Worm (Caenorhabditis elegans) whole organism, midembryonic: ENCODE results near the gene clec-43.
"Not testable (repeated sequence)": the region's sequence is repeated elsewhere in the genome, so short reads cannot be mapped to it uniquely, and the experiment has no call there.

Experiments used
- T22C8.4 ChIP-seq: fragments of 200-800 bp; sonication (Bioruptor generic); IDR thresholded peaks from 2 replicates; pipeline ENCODE4 v1.3.6; 2022; ENCODE audit warnings: missing genetic modification characterization, missing compliant biosample characterization
- cog-1 ChIP-seq: sonication (generic microtip); optimal IDR thresholded peaks from 2 replicates; lab custom pipeline; 2016; ENCODE audit warnings: missing genetic modification characterization, missing compliant biosample characterization
- flt-1 ChIP-seq: fragments of 200-800 bp; sonication (Bioruptor generic); IDR thresholded peaks from 2 replicates; pipeline ENCODE4 v1.3.6; 2022; ENCODE audit warnings: missing genetic modification characterization, missing compliant biosample characterization
- klf-2 ChIP-seq: fragments of 200-800 bp; sonication (Bioruptor generic); conservative IDR thresholded peaks from 2 replicates; pipeline ENCODE4 v1.3.6; 2022; ENCODE audit warnings: missing genetic modification reagents, missing genetic modification characterization, missing compliant biosample characterization
- med-1 ChIP-seq: sonication (generic microtip); optimal IDR thresholded peaks from 2 replicates; lab custom pipeline; 2017; ENCODE audit warnings: missing genetic modification characterization, mild to moderate bottlenecking, missing compliant biosample characterization, antibody characterized with exemption, missing genetic modification reagents; ENCODE audit not compliant: insufficient read depth
- ref-1 ChIP-seq: fragments of 200-800 bp; sonication (Bioruptor generic); conservative IDR thresholded peaks from 2 replicates; pipeline ENCODE4 v1.3.6; 2022; ENCODE audit warnings: missing genetic modification reagents, missing genetic modification characterization, missing compliant biosample characterization
- tab-1 ChIP-seq: fragments of 200-800 bp; sonication (Bioruptor generic); IDR thresholded peaks from 2 replicates; pipeline ENCODE4 v1.3.6; 2022; ENCODE audit warnings: missing genetic modification characterization, missing compliant biosample characterization
- ztf-23 ChIP-seq: fragments of 200-800 bp; sonication (Bioruptor generic); IDR thresholded peaks from 2 replicates; pipeline ENCODE4 v1.3.6; 2022; ENCODE audit warnings: missing genetic modification reagents, missing genetic modification characterization, missing compliant biosample characterization
- ztf-29 ChIP-seq: fragments of 200-800 bp; sonication (Bioruptor generic); IDR thresholded peaks from 2 replicates; pipeline ENCODE4 v1.3.6; 2022; ENCODE audit warnings: missing genetic modification reagents, missing genetic modification characterization, missing compliant biosample characterization

The clec-43 gene

DNA sequence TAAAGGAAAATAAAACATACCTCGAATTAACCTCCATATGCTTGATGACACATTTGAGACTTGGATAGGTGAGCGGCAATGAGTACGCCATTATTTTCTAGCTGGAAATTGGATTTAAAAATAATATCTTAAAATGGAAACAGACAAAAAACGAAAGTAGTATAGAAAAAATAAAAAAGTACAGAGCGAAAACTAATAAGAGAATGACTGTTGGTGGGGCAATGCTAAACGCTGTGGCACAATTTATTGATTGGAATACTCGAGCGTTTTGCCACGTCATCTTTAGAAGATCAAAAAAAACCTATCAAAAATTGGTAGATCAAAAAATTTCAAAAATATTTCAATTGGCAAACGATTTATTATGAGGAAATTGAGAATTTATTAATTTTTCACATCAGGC is 4.2 kb downstream of the clec-43 start, which contains the start of gene fbxc-32:
Gene fbxc-32 (minus strand): TSS at position 101 of the 400 bp plus-strand sequence.
- no peak for TF ChIP-seq flt-1 (GFP tag; lab: Robert Waterston, UW)

DNA sequence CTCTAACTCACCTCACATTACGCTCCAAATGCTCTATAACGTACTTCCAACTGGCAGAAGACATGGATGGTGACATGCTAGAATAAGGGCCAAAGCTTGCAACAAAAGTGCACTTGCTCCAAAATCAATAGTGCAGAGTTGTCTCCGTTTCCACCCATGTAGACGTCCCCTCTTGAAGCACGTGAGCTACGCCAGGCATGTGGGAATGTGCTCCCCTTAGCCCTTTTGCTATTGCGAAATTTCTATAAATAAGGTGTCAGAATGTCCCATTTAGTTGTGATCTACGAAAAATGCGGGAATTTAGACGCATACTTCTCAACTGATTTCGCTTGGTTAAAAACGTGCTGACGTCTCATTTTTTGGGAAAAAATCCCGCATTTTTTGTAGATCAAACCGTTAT is 6.5 kb downstream of the clec-43 start:
- TF ChIP-seq T22C8.4 (GFP tag; lab: Robert Waterston, UW) (no peak), ztf-29 (no peak), cog-1 (tag; lab: Kevin White, UChicago) (no peak), flt-1 (GFP tag; lab: Robert Waterston, UW) (no peak), ref-1 (GFP tag; lab: Robert Waterston, UW) (no peak)

- TF ChIP-seq ztf-29 = 0 out of 2 replicates have a peak, but pooled peaks have one; percentile 18
- peak; percentile 61; the same call in 1 of the 2 replicates for TF ChIP-seq flt-1 (GFP tag; lab: Robert Waterston, UW)
- no peak for TF ChIP-seq ztf-23
Measured at ce11 chrII:953052-953451, 9.2 kb downstream of the clec-43 start.

- not testable (repeated sequence) for TF ChIP-seq flt-1 (GFP tag; lab: Robert Waterston, UW); klf-2; ztf-23
Measured at ce11 chrII:954626-955025, 10.8 kb downstream of the clec-43 start, which contains the start of gene fbxc-7. TSS of gene fbxc-7 (plus strand) at chrII:954926.

- TF ChIP-seq ztf-23 (no peak), ref-1 (GFP tag; lab: Robert Waterston, UW) (no peak), tab-1 (GFP tag; lab: Robert Waterston, UW) (no peak), T22C8.4 (GFP tag; lab: Robert Waterston, UW) (no peak), flt-1 (GFP tag; lab: Robert Waterston, UW) (no peak), ztf-29 (no peak), cog-1 (tag; lab: Kevin White, UChicago) (no peak), klf-2 (no peak), med-1 (no peak)
Measured at ce11 chrII:958618-959017, 14.8 kb downstream of the clec-43 start, which contains the start of gene sdz-4. TSS of gene sdz-4 (plus strand) at chrII:958918.

DNA sequence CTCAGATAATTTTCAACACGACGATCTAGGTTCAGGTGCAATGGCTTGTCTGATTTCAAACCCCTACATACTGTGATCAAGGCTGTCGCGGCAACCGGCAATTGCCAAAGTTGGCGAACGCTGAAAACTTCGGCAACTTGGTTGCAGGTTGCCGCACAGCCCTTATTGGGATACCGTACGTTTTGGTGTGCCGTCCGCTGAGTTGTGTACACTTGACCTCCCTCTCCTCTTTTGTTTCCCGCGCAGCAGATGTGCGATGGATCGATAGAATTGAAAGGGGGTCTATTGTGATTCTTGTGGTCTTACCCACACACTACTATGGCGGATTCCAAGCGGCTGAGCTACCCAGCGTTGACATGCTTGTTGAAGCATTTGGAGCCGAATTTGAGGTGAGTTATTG is 16.4 kb downstream of the clec-43 start, which contains the start of the genes C32B5.18 and C32B5.7:
Gene C32B5.18 (plus strand): TSS at position 301 of the 400 bp plus-strand sequence.
Gene C32B5.7 (plus strand): TSS at position 311 of the 400 bp plus-strand sequence.
- no peak for TF ChIP-seq cog-1 (tag; lab: Kevin White, UChicago)
- no peak for TF ChIP-seq med-1
- no peak for TF ChIP-seq ref-1 (GFP tag; lab: Robert Waterston, UW)
- TF ChIP-seq tab-1 (GFP tag; lab: Robert Waterston, UW) = no peak
- TF ChIP-seq ztf-23 = no peak
- TF ChIP-seq T22C8.4 (GFP tag; lab: Robert Waterston, UW) = no peak

ce11 chrII:961961-962360 is 18.1 kb downstream of the clec-43 start, which contains the start of gene C32B5.13:
TSS of gene C32B5.13 (minus strand) at chrII:962061.
- TF ChIP-seq cog-1 (tag; lab: Kevin White, UChicago) = no peak
- no peak for TF ChIP-seq ztf-23

DNA sequence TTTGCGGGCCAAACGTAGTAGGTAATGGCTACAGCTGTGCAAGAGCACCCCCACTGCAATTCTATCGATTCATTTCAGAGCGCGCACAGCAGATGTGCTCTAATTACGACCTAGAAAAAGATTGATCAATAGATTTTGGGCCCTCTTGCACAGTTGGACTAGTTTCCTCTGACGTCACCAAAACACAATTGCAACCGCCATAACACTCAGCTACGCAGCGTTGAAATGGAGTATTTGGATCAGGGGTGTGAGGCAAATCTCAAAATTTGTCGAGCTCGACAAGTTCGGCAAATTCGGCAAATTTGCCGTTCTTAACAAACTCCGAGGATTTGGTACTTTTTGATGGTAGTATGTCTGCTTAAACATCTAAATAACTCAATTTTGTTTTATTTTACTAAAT is 23.1 kb downstream of the clec-43 start, which contains the start of gene fbxc-18:
Gene fbxc-18 (minus strand): TSS at position 101 of the 400 bp plus-strand sequence.
- TF ChIP-seq T22C8.4 (GFP tag; lab: Robert Waterston, UW); cog-1 (tag; lab: Kevin White, UChicago); ztf-23: not testable (repeated sequence)

DNA sequence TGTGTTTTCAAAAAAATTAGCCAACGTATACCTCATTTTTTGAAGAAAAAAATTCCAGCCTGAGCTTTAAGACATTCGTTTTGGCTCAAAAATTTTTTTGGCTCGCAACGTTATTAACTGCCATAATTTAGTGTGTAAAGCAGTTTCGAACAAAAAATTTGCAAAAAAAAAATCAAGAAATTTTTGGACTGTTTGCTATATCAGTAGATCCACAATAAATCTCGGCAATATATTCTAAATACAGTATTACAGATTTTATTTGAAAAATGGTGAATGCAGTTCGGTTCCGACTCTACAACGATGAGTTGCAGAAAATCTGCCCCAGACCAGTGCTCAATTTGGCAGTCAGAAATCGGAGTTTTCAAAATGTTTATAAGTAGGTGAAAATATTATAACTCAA is 24.2 kb downstream of the clec-43 start, which contains the start of gene C32B5.6:
Gene C32B5.6 (plus strand): TSS at position 301 of the 400 bp plus-strand sequence.
- not testable (repeated sequence) for TF ChIP-seq ztf-29; tab-1 (GFP tag; lab: Robert Waterston, UW); flt-1 (GFP tag; lab: Robert Waterston, UW)

- TF ChIP-seq flt-1 (GFP tag; lab: Robert Waterston, UW) = no peak
- TF ChIP-seq cog-1 (tag; lab: Kevin White, UChicago) = no peak
- no peak for TF ChIP-seq ztf-23
- no peak for TF ChIP-seq ref-1 (GFP tag; lab: Robert Waterston, UW)
- TF ChIP-seq ztf-29 = no peak
- TF ChIP-seq tab-1 (GFP tag; lab: Robert Waterston, UW) = no peak
- no peak for TF ChIP-seq T22C8.4 (GFP tag; lab: Robert Waterston, UW)
- TF ChIP-seq med-1 = no peak
- no peak for TF ChIP-seq klf-2
Measured at ce11 chrII:972850-973249, 29.0 kb downstream of the clec-43 start, which contains the start of gene C32B5.15. TSS of gene C32B5.15 (minus strand) at chrII:972950.

DNA sequence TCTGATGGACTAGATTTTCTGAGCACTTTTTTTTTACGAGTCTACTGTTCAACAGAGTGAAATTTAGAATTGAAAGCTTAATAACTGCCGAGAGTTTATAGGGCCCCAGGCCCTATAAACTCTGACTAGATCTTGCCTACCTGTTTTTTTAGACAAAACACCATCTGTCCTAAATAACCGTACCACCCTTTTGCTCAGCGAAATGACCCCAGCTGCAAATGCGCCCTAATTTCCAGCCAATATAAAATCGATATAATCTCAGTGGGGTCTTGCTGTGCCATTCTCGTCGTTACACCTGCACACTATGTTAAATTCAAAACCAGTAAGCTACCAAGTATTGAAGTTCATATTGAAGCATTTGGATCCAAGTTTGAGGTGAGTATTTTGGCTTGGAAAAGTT is 30.1 kb downstream of the clec-43 start, which contains the start of gene fbxc-14:
Gene fbxc-14 (plus strand): TSS at position 301 of the 400 bp plus-strand sequence.
- TF ChIP-seq tab-1 (GFP tag; lab: Robert Waterston, UW) (no peak), cog-1 (tag; lab: Kevin White, UChicago) (no peak)

DNA sequence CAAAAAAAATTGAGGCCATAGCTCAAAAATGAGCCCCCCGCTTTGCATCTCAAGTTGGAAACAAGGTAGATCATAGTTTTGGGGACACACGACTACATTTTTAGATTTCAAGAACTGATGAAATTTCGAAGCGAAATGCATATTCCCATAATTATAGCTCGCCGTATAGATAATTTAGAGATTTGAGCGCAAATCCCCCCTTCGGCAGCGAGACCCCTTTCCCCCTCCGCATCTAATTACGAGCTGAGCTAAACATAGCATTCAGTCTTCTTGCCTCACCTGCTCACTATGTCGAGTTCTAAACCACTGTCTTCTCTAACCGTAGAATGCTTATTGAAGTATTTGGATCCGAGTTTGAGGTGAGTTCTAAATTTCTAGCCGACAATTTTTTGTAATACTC is 35.3 kb downstream of the clec-43 start, which contains the start of the genes fbxc-17 and fbxc-15:
Gene fbxc-17 (minus strand): TSS at position 101 of the 400 bp plus-strand sequence.
Gene fbxc-15 (plus strand): TSS at position 289 of the 400 bp plus-strand sequence.
- no peak for TF ChIP-seq ztf-29
- no peak for TF ChIP-seq T22C8.4 (GFP tag; lab: Robert Waterston, UW)
- no peak for TF ChIP-seq tab-1 (GFP tag; lab: Robert Waterston, UW)
- no peak for TF ChIP-seq cog-1 (tag; lab: Kevin White, UChicago)
- TF ChIP-seq med-1 = no peak
- no peak for TF ChIP-seq klf-2
- no peak for TF ChIP-seq ref-1 (GFP tag; lab: Robert Waterston, UW)
- no peak for TF ChIP-seq ztf-23
